Worm (Caenorhabditis elegans): ENCODE results near the gene Y43B11AR.1.

The Y43B11AR.1 gene

DNA sequence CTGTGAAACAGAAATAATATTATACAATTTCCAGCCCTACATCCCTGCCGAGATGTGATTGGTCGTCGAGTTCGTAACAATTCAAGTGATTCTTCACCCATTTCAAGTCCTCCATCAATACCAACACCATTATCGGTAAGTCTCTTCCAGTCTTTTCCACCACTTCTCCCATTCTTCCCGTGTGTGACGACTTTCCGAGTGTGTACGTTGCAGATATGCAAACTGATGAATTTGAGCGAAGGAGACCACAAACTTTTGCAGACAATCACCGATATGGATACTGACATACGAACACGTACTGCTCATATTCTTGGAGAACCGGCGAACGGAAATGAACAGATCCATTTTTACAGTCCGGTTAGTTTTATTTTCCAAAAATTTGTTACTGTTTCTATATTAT, 29.8 kb upstream of the Y43B11AR.1 start:
- TF ChIP-seq rnt-1 (tag; optimal IDR thresholded peaks at IDR 0.05) = no peak
- no peak for TF ChIP-seq ceh-19 (GFP tag; optimal IDR thresholded peaks at IDR 0.05)
- no peak for TF ChIP-seq pha-4 (tag; optimal IDR thresholded peaks at IDR 0.05)
- no peak for TF ChIP-seq pax-1 (tag; optimal IDR thresholded peaks at IDR 0.05)

- TF ChIP-seq ceh-48 (tag; optimal IDR thresholded peaks at IDR 0.05) (no peak), fax-1 (tag; optimal IDR thresholded peaks at IDR 0.05) (no peak), pha-2 (tag; optimal IDR thresholded peaks at IDR 0.05) (no peak), ceh-9 (tag; optimal IDR thresholded peaks at IDR 0.05) (no peak), ceh-24 (tag; optimal IDR thresholded peaks at IDR 0.05) (no peak), ceh-14 (tag; optimal IDR thresholded peaks at IDR 0.05) (no peak), tbx-2 (tag; optimal IDR thresholded peaks at IDR 0.05) (no peak), pros-1 (tag; optimal IDR thresholded peaks at IDR 0.05) (no peak), nfya-1 (tag; optimal IDR thresholded peaks at IDR 0.05) (no peak), odd-2 (tag; optimal IDR thresholded peaks at IDR 0.05) (no peak), pha-4 (tag; optimal IDR thresholded peaks at IDR 0.05) (no peak), nhr-232 (tag; optimal IDR thresholded peaks at IDR 0.05) (no peak), hlh-30 (tag; optimal IDR thresholded peaks at IDR 0.05; ENCODE audit: insufficient read depth) (no peak), Y22D7AL.16 (tag; optimal IDR thresholded peaks at IDR 0.05) (no peak)
These were observed 29.2 kb upstream of the Y43B11AR.1 start for ce11 chrIV:7052135-7052534.

ce11 chrIV:7057677-7058076, 23.6 kb upstream of the Y43B11AR.1 start, which contains the start of gene srx-50:
Gene srx-50, plus strand, starts transcription at chrIV:7057977.
- TF ChIP-seq unc-42 (tag; optimal IDR thresholded peaks at IDR 0.05) = no peak
- no peak for TF ChIP-seq mec-3 (tag; optimal IDR thresholded peaks at IDR 0.05; ENCODE audit: borderline replicate concordance)
- no peak for TF ChIP-seq C08G9.2 (tag; optimal IDR thresholded peaks at IDR 0.05)
- no peak for TF ChIP-seq hlh-6 (tag; optimal IDR thresholded peaks at IDR 0.05)
- TF ChIP-seq pat-9 (tag; optimal IDR thresholded peaks at IDR 0.05) = no peak
- TF ChIP-seq hlh-30 (tag; optimal IDR thresholded peaks at IDR 0.05; ENCODE audit: insufficient read depth) = no peak
- TF ChIP-seq lim-6 (tag; optimal IDR thresholded peaks at IDR 0.05) = no peak
- no peak for TF ChIP-seq ceh-45 (GFP tag; IDR thresholded peaks at IDR 0.05)
- no peak for TF ChIP-seq ceh-30 (tag; optimal IDR thresholded peaks at IDR 0.05)
- TF ChIP-seq ceh-34 (tag; optimal IDR thresholded peaks at IDR 0.05) = no peak
- no peak for TF ChIP-seq npax-4 (tag; optimal IDR thresholded peaks at IDR 0.05)
- no peak for TF ChIP-seq ceh-22 (tag; optimal IDR thresholded peaks at IDR 0.05)
- no peak for TF ChIP-seq ceh-24 (tag; optimal IDR thresholded peaks at IDR 0.05)
- no peak for TF ChIP-seq gmeb-2 (tag; optimal IDR thresholded peaks at IDR 0.05)
- TF ChIP-seq hlh-15 (tag; optimal IDR thresholded peaks at IDR 0.05) = no peak
- no peak for TF ChIP-seq madf-2 (tag; optimal IDR thresholded peaks at IDR 0.05)
- no peak for TF ChIP-seq fkh-6 (tag; optimal IDR thresholded peaks at IDR 0.05)
- no peak for TF ChIP-seq tbx-2 (tag; optimal IDR thresholded peaks at IDR 0.05)
- TF ChIP-seq ttx-3 (tag; optimal IDR thresholded peaks at IDR 0.05) = no peak

- TF ChIP-seq unc-86 (tag; optimal IDR thresholded peaks at IDR 0.05) (no peak), ceh-24 (tag; optimal IDR thresholded peaks at IDR 0.05) (no peak)
These were observed 18.6 kb upstream of the Y43B11AR.1 start for ce11 chrIV:7062697-7063096.

ce11 chrIV:7065022-7065421, 16.3 kb upstream of the Y43B11AR.1 start, which contains the start of gene Y43B11AL.1:
Gene Y43B11AL.1, plus strand, starts transcription at chrIV:7065322.
- no peak for TF ChIP-seq dve-1 (tag; optimal IDR thresholded peaks at IDR 0.05)
- no peak for TF ChIP-seq gmeb-2 (tag; optimal IDR thresholded peaks at IDR 0.05)
- no peak for TF ChIP-seq pax-1 (tag; optimal IDR thresholded peaks at IDR 0.05)
- TF ChIP-seq ceh-19 (GFP tag; optimal IDR thresholded peaks at IDR 0.05) = no peak
- no peak for TF ChIP-seq pqm-1 (tag; optimal IDR thresholded peaks at IDR 0.05)
- TF ChIP-seq ceh-45 (GFP tag; IDR thresholded peaks at IDR 0.05) = no peak
- no peak for TF ChIP-seq rnt-1 (tag; optimal IDR thresholded peaks at IDR 0.05)
- no peak for TF ChIP-seq ceh-24 (tag; optimal IDR thresholded peaks at IDR 0.05)
- no peak for TF ChIP-seq che-1 (tag; optimal IDR thresholded peaks at IDR 0.05)
- no peak for TF ChIP-seq ceh-34 (tag; optimal IDR thresholded peaks at IDR 0.05)
- TF ChIP-seq syd-9 (tag; optimal IDR thresholded peaks at IDR 0.05) = no peak
- no peak for TF ChIP-seq tbx-7 (tag; optimal IDR thresholded peaks at IDR 0.05)
- TF ChIP-seq pat-9 (tag; optimal IDR thresholded peaks at IDR 0.05) = no peak
- TF ChIP-seq nhr-232 (tag; optimal IDR thresholded peaks at IDR 0.05) = no peak
- TF ChIP-seq C38D4.7 (GFP tag; optimal IDR thresholded peaks at IDR 0.05) = no peak
